Worm (Caenorhabditis elegans) whole organism, early embryonic: Measurements from ENCODE around the gene pals-22.

Source experiments
- B0310.2 ChIP-seq: sonication (generic microtip); optimal IDR thresholded peaks from 2 replicates; lab custom pipeline; 2016; ENCODE audit warnings: mild to moderate bottlenecking, missing genetic modification characterization, missing compliant biosample characterization
- F13C5.2 ChIP-seq: sonication (generic microtip); optimal IDR thresholded peaks from 2 replicates; lab custom pipeline; 2017; ENCODE audit warnings: mild to moderate bottlenecking, missing genetic modification characterization, inconsistent platforms, missing compliant biosample characterization
- aly-1 ChIP-seq: sonication (generic microtip); optimal IDR thresholded peaks from 2 replicates; lab custom pipeline; 2016; ENCODE audit warnings: missing genetic modification characterization, missing compliant biosample characterization
- ama-1 ChIP-seq: fragments of 150-350 bp; optimal IDR thresholded peaks from 2 replicates; lab custom pipeline; 2014
- ceh-13 ChIP-seq: fragments of 200-800 bp; sonication (Bioruptor generic); optimal IDR thresholded peaks from 2 replicates; lab custom pipeline; 2018; ENCODE audit warnings: mild to moderate bottlenecking, missing genetic modification characterization, missing compliant biosample characterization
- pes-1 ChIP-seq: fragments of 200-800 bp; sonication (Bioruptor generic); IDR thresholded peaks from 2 replicates; pipeline ENCODE4 v1.3.6; 2022; ENCODE audit warnings: missing genetic modification reagents, missing genetic modification characterization, missing compliant biosample characterization
- sea-1 ChIP-seq: fragments of 200-800 bp; sonication (Bioruptor generic); conservative IDR thresholded peaks from 2 replicates; pipeline ENCODE4 v1.3.6; 2022; ENCODE audit warnings: missing genetic modification characterization, missing compliant biosample characterization
- tbx-11 ChIP-seq: fragments of 200-800 bp; sonication (Bioruptor generic); IDR thresholded peaks from 2 replicates; pipeline ENCODE4 v1.3.6; 2022; ENCODE audit warnings: missing genetic modification characterization, missing compliant biosample characterization
- tra-4 ChIP-seq: sonication (generic microtip); optimal IDR thresholded peaks from 2 replicates; lab custom pipeline; 2017; ENCODE audit warnings: missing genetic modification characterization, missing compliant biosample characterization

DNA sequence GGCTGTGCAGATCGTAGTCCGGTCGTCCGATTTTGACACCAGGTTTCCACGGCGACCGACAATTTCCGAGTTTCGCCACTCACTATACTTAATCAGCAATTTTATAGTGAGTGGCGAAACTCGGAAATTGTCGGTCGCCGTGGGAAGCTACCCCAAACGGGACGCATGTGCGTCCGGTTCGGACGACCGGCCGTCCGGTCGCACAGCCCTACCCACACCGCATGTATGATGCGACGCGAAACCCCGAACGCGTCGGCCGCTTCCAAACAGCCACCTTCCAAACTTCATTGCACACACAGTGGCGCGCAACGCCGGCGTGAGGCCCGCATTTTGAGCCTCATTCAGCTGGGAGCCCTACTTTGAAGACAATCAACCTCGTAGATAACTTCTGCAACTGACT, 18.9 kb downstream of the pals-22 start:
- TF ChIP-seq ceh-13 (GFP tag; lab: Kevin White, UChicago), result no peak
- TF ChIP-seq ama-1 (lab: Kevin White, UChicago), result no peak
- no peak for TF ChIP-seq pes-1 (GFP tag; lab: Robert Waterston, UW)
- no peak for TF ChIP-seq B0310.2
- no peak for TF ChIP-seq tbx-11 (GFP tag; lab: Robert Waterston, UW)
- TF ChIP-seq tra-4 (tag; lab: Kevin White, UChicago), result no peak
- no peak for TF ChIP-seq aly-1 (tag; lab: Kevin White, UChicago)
- no peak for TF ChIP-seq F13C5.2 (tag; lab: Kevin White, UChicago)
- no peak for TF ChIP-seq sea-1
